Fruit fly (Drosophila melanogaster) whole organism, embryonic: Measurements from ENCODE around the gene CG6659.

Experiments used
- CG1024 ChIP-seq: fragments of 200-800 bp; sonication (Bioruptor generic); IDR thresholded peaks from 2 replicates; pipeline ENCODE4 v1.3.6; 2022; ENCODE audit warnings: missing biosample characterization, missing genetic modification characterization
- CG11398 ChIP-seq: fragments of 200-800 bp; sonication (Bioruptor generic); optimal IDR thresholded peaks from 2 replicates; lab custom pipeline; 2016; ENCODE audit warnings: missing biosample characterization, missing genetic modification characterization
- CG13123 ChIP-seq: fragments of 200-800 bp; sonication (Bioruptor generic); optimal IDR thresholded peaks from 2 replicates; lab custom pipeline; 2016; ENCODE audit warnings: missing biosample characterization, missing genetic modification characterization
- CG14050 ChIP-seq: fragments of 200-800 bp; sonication (Bioruptor generic); IDR thresholded peaks from 3 replicates; pipeline ENCODE4 v1.3.6; 2022; ENCODE audit warnings: missing biosample characterization, missing genetic modification characterization
- CG14965 ChIP-seq: fragments of 200-800 bp; sonication (Bioruptor generic); optimal IDR thresholded peaks from 2 replicates; lab custom pipeline; 2016; ENCODE audit warnings: missing biosample characterization, missing genetic modification characterization, borderline replicate concordance
- CG15479 ChIP-seq: fragments of 200-800 bp; sonication (Bioruptor generic); optimal IDR thresholded peaks from 3 replicates; lab custom pipeline; 2019; ENCODE audit warnings: missing biosample characterization, mild to moderate bottlenecking, missing genetic modification characterization, moderate library complexity
- CG17612 ChIP-seq: fragments of 200-800 bp; sonication (Bioruptor generic); IDR thresholded peaks from 2 replicates; pipeline ENCODE4 v1.3.6; 2022; ENCODE audit warnings: missing biosample characterization, missing genetic modification characterization
- CG17829 ChIP-seq: fragments of 200-800 bp; optimal IDR thresholded peaks from 2 replicates; lab custom pipeline; 2019; ENCODE audit warnings: missing biosample characterization, mild to moderate bottlenecking, missing genetic modification characterization, moderate library complexity
- CG30020 ChIP-seq: fragments of 200-800 bp; optimal IDR thresholded peaks from 2 replicates; lab custom pipeline; 2019; ENCODE audit warnings: missing biosample characterization, mild to moderate bottlenecking, missing genetic modification characterization, moderate library complexity
- CG30403 ChIP-seq: fragments of 200-800 bp; sonication (Bioruptor generic); optimal IDR thresholded peaks from 3 replicates; lab custom pipeline; 2016; ENCODE audit warnings: missing biosample characterization, missing genetic modification characterization
- CG3847 ChIP-seq: fragments of 200-800 bp; sonication (Bioruptor generic); IDR thresholded peaks from 2 replicates; pipeline ENCODE4 v1.3.6; 2022; ENCODE audit warnings: missing biosample characterization, missing genetic modification characterization
- CG4404 ChIP-seq: fragments of 200-800 bp; sonication (Bioruptor generic); IDR thresholded peaks from 2 replicates; pipeline ENCODE4 v1.3.6; 2022; ENCODE audit warnings: missing biosample characterization, missing genetic modification characterization
- CG6689 ChIP-seq: fragments of 200-800 bp; sonication (Bioruptor generic); IDR thresholded peaks from 2 replicates; pipeline ENCODE4 v1.3.6; 2022; ENCODE audit warnings: missing biosample characterization, missing genetic modification characterization
- CG7271 ChIP-seq: fragments of 200-800 bp; sonication (Bioruptor generic); optimal IDR thresholded peaks from 2 replicates; lab custom pipeline; 2018; ENCODE audit warnings: missing biosample characterization, mild to moderate bottlenecking, missing genetic modification characterization, moderate library complexity
- CG7357 ChIP-seq: fragments of 200-800 bp; sonication (Bioruptor generic); IDR thresholded peaks from 3 replicates; pipeline ENCODE4 v1.3.6; 2022; ENCODE audit warnings: missing biosample characterization, missing genetic modification characterization
- CG8478 ChIP-seq: fragments of >200 bp; optimal IDR thresholded peaks from 2 replicates; lab custom pipeline; 2018
- CG8944 ChIP-seq: fragments of 200-800 bp; sonication (Bioruptor generic); optimal IDR thresholded peaks from 3 replicates; lab custom pipeline; 2016; ENCODE audit warnings: missing biosample characterization, missing genetic modification characterization
- CG9215 ChIP-seq: fragments of 200-800 bp; sonication (Bioruptor generic); IDR thresholded peaks from 2 replicates; pipeline ENCODE4 v1.3.6; 2022; ENCODE audit warnings: missing biosample characterization, missing genetic modification characterization
- Dip2 ChIP-seq: fragments of 200-800 bp; sonication (Bioruptor generic); IDR thresholded peaks from 2 replicates; pipeline ENCODE4 v1.3.6; 2022; ENCODE audit warnings: missing biosample characterization, missing genetic modification characterization
- Dp ChIP-seq: fragments of 200-800 bp; sonication (Bioruptor generic); optimal IDR thresholded peaks from 2 replicates; lab custom pipeline; 2018; ENCODE audit warnings: missing biosample characterization, mild to moderate bottlenecking, missing genetic modification characterization, moderate library complexity
- Med ChIP-seq: fragments of 200-800 bp; sonication (Bioruptor generic); peaks from one replicate; lab custom pipeline; 2016; ENCODE audit warnings: missing biosample characterization, missing genetic modification characterization, mild to moderate bottlenecking, inconsistent platforms, moderate library complexity
- Mes4 ChIP-seq: fragments of 200-800 bp; sonication (Bioruptor generic); optimal IDR thresholded peaks from 2 replicates; lab custom pipeline; 2016; ENCODE audit warnings: missing biosample characterization, missing genetic modification characterization
- Nf-YB ChIP-seq: fragments of 200-800 bp; sonication (Bioruptor generic); optimal IDR thresholded peaks from 3 replicates; lab custom pipeline; 2019; ENCODE audit warnings: missing biosample characterization, mild to moderate bottlenecking, missing genetic modification characterization, moderate library complexity
- Sox102F ChIP-seq: fragments of 200-800 bp; sonication (Bioruptor generic); optimal IDR thresholded peaks from 2 replicates; lab custom pipeline; 2018; ENCODE audit warnings: missing biosample characterization, mild to moderate bottlenecking, missing genetic modification characterization, moderate library complexity
- Spps ChIP-seq: fragments of 200-800 bp; sonication (Bioruptor generic); optimal IDR thresholded peaks from 2 replicates; lab custom pipeline; 2018; ENCODE audit warnings: missing biosample characterization, mild to moderate bottlenecking, missing genetic modification characterization
- Sry-β ChIP-seq: fragments of 200-800 bp; sonication (Bioruptor generic); optimal IDR thresholded peaks from 2 replicates; lab custom pipeline; 2018; ENCODE audit warnings: missing biosample characterization, mild to moderate bottlenecking, missing genetic modification characterization, moderate library complexity
- Sry-δ ChIP-seq: fragments of 200-800 bp; sonication (Bioruptor generic); optimal IDR thresholded peaks from 2 replicates; lab custom pipeline; 2016; ENCODE audit warnings: missing biosample characterization, missing genetic modification characterization
- Ssrp ChIP-seq: fragments of 200-800 bp; sonication (Bioruptor generic); optimal IDR thresholded peaks from 2 replicates; lab custom pipeline; 2018; ENCODE audit warnings: missing biosample characterization, mild to moderate bottlenecking, missing genetic modification characterization, moderate library complexity
- Vsx1 ChIP-seq: fragments of 200-800 bp; sonication (Bioruptor generic); optimal IDR thresholded peaks from 2 replicates; lab custom pipeline; 2017; ENCODE audit warnings: missing biosample characterization, mild to moderate bottlenecking, missing genetic modification characterization, missing genetic modification reagents
- ab ChIP-seq: fragments of 200-800 bp; sonication (Bioruptor generic); optimal IDR thresholded peaks from 2 replicates; lab custom pipeline; 2016; ENCODE audit warnings: missing biosample characterization, missing genetic modification characterization
- br ChIP-seq: fragments of >200 bp; optimal IDR thresholded peaks from 2 replicates; lab custom pipeline; 2017
- bsh ChIP-seq, 2 experiments: fragments of 200-800 bp; sonication (Bioruptor generic); optimal IDR thresholded peaks; 2 replicates each; lab custom pipeline; 2017 to 2018; ENCODE audit warnings: mild to moderate bottlenecking in 2 of 2, missing biosample characterization in 2 of 2, missing genetic modification characterization in 2 of 2, moderate library complexity in 1 of 2
- btn ChIP-seq: fragments of 200-800 bp; sonication (Bioruptor generic); optimal IDR thresholded peaks from 2 replicates; lab custom pipeline; 2016; ENCODE audit warnings: missing biosample characterization, missing genetic modification characterization
- cato ChIP-seq: fragments of 200-800 bp; sonication (Bioruptor generic); optimal IDR thresholded peaks from 2 replicates; lab custom pipeline; 2016; ENCODE audit warnings: missing biosample characterization, missing genetic modification characterization, borderline replicate concordance
- cwo ChIP-seq: fragments of 200-800 bp; sonication (Bioruptor generic); optimal IDR thresholded peaks from 3 replicates; lab custom pipeline; 2017; ENCODE audit warnings: missing biosample characterization, missing genetic modification characterization, mild to moderate bottlenecking, moderate library complexity, missing genetic modification reagents
- dimm ChIP-seq: fragments of 200-800 bp; sonication (Bioruptor generic); IDR thresholded peaks from 2 replicates; pipeline ENCODE4 v1.3.6; 2022; ENCODE audit warnings: missing biosample characterization, missing genetic modification characterization
- ewg ChIP-seq: fragments of 200-800 bp; sonication (Bioruptor generic); optimal IDR thresholded peaks from 3 replicates; lab custom pipeline; 2017; ENCODE audit warnings: mild to moderate bottlenecking, missing biosample characterization, missing genetic modification reagents, missing genetic modification characterization
- gfzf ChIP-seq: fragments of 200-800 bp; sonication (Bioruptor generic); optimal IDR thresholded peaks from 2 replicates; lab custom pipeline; 2016; ENCODE audit warnings: missing biosample characterization, mild to moderate bottlenecking, missing genetic modification characterization, moderate library complexity
- gt ChIP-seq: fragments of 200-800 bp; sonication (Bioruptor generic); IDR thresholded peaks from 2 replicates; pipeline ENCODE4 v1.3.6; 2022; ENCODE audit warnings: missing biosample characterization, missing genetic modification characterization
- h ChIP-seq: fragments of >200 bp; optimal IDR thresholded peaks from 2 replicates; lab custom pipeline; 2017
- hkb ChIP-seq, 2 experiments: fragments of 200-800 bp in 1 of 2; fragments of >200 bp in 1 of 2; sonication (Bioruptor generic) in 1 of 2; IDR thresholded peaks in 1 of 2; optimal IDR thresholded peaks in 1 of 2; 2 replicates each; pipeline versions ENCODE4 v1.3.6 to Lab custom; 2017 to 2022; ENCODE audit warnings: missing biosample characterization in 1 of 2, missing genetic modification characterization in 1 of 2
- lmd ChIP-seq: fragments of 200-800 bp; sonication (Bioruptor generic); IDR thresholded peaks from 2 replicates; pipeline ENCODE4 v1.3.6; 2022; ENCODE audit warnings: missing biosample characterization, missing genetic modification characterization
- lov ChIP-seq, 2 experiments: fragments of 200-800 bp in 1 of 2; fragments of >200 bp in 1 of 2; sonication (Bioruptor generic) in 1 of 2; IDR thresholded peaks in 1 of 2; optimal IDR thresholded peaks in 1 of 2; 2 replicates in 1 of 2; 3 replicates in 1 of 2; pipeline versions ENCODE4 v1.3.6 to Lab custom; 2017 to 2022; ENCODE audit warnings: missing biosample characterization in 1 of 2, missing genetic modification characterization in 1 of 2
- mld ChIP-seq: fragments of 200-800 bp; sonication (Bioruptor generic); IDR thresholded peaks from 3 replicates; pipeline ENCODE4 v1.3.6; 2022; ENCODE audit warnings: missing biosample characterization, missing genetic modification characterization; ENCODE audit not compliant: partially characterized antibody
- otp ChIP-seq: fragments of 200-800 bp; sonication (Bioruptor generic); IDR thresholded peaks from 3 replicates; pipeline ENCODE4, ENCODE4 v1.3.6; 2022; ENCODE audit warnings: missing biosample characterization, missing genetic modification characterization
- pho ChIP-seq: fragments of 200-800 bp; sonication (Bioruptor generic); optimal IDR thresholded peaks from 2 replicates; lab custom pipeline; 2016; ENCODE audit warnings: missing biosample characterization, missing genetic modification characterization
- pzg ChIP-seq: fragments of 200-800 bp; sonication (Bioruptor generic); optimal IDR thresholded peaks from 3 replicates; lab custom pipeline; 2018; ENCODE audit warnings: missing biosample characterization, mild to moderate bottlenecking, missing genetic modification characterization, moderate library complexity
- scrt ChIP-seq: fragments of 200-800 bp; sonication (Bioruptor generic); optimal IDR thresholded peaks from 2 replicates; lab custom pipeline; 2018; ENCODE audit warnings: missing biosample characterization, mild to moderate bottlenecking, missing genetic modification characterization, moderate library complexity
- vnd ChIP-seq: fragments of 200-800 bp; sonication (Bioruptor generic); IDR thresholded peaks from 3 replicates; pipeline ENCODE4 v1.3.6; 2022; ENCODE audit warnings: missing biosample characterization, missing genetic modification characterization; ENCODE audit not compliant: partially characterized antibody
- zfh2 ChIP-seq: fragments of 200-800 bp; sonication (Bioruptor generic); optimal IDR thresholded peaks from 2 replicates; lab custom pipeline; 2016; ENCODE audit warnings: missing biosample characterization, missing genetic modification characterization

CG6659 gene

DNA sequence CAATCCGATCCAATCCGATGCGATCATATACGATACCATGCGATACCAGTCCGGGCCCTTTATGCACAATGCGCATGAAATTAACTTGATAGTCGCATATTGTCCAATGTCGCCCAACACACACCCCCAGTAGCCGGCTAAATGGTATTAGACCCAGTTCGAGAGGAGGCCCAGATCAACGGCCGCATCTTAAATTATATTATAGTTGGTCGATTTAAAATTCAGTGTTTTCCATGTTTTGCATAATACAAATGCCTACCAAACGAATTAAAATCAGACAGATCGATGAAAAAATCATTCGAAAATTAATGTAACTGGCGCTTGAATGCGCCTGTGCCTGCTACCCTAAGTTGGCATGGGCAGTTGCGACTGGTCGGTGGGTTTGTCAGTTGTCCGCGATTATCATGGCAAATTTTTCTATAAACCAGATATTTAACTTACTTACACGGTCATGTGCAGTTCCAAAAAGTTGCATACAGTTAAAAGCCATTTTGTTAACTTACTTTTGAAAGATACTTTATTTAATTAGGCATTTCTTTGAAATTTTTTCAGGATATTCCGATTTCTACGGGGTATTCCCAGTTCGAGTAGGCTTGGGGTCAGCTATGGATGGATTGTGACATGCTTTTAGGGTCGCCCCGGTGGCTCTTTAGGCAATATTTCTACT is 12.9 kb upstream of the CG6659 start (continued):
- TF ChIP-seq CG30403 (GFP tag; lab: Kevin White, UChicago) (peak; percentile 27), Vsx1 (GFP tag; lab: Kevin White, UChicago) (no peak), CG1024 (GFP tag; lab: Robert Waterston, UW) (no peak), br (lab: Kevin White, UChicago) (no peak), Nf-YB (no peak), bsh (GFP tag; optimal IDR thresholded peaks at IDR 0.05; lab: Kevin White, UChicago) (peak in 1 of 2 experiments; percentile 35), ewg (peak; percentile 19), CG4404 (GFP tag; lab: Robert Waterston, UW) (no peak), dimm (GFP tag; lab: Robert Waterston, UW) (no peak), CG17612 (GFP tag; lab: Robert Waterston, UW) (no peak), lov (optimal IDR thresholded peaks at IDR 0.05; lab: Kevin White, UChicago) (no peak), lov (GFP tag; IDR thresholded peaks at IDR 0.05; lab: Robert Waterston, UW) (no peak), zfh2 (GFP tag; lab: Kevin White, UChicago) (no peak), CG15479 (no peak), otp (GFP tag; lab: Robert Waterston, UW) (no peak), Med (GFP tag; lab: Kevin White, UChicago) (peak; percentile 32), Sry-δ (GFP tag; lab: Kevin White, UChicago) (no peak), gt (GFP tag; lab: Robert Waterston, UW) (no peak), pho (GFP tag; lab: Kevin White, UChicago) (no peak), CG11398 (GFP tag; lab: Kevin White, UChicago) (no peak), CG14965 (no peak), scrt (GFP tag; lab: Kevin White, UChicago) (no peak), ab (GFP tag; lab: Kevin White, UChicago) (no peak), Dp (GFP tag; lab: Kevin White, UChicago) (no peak), CG30020 (tag; lab: Kevin White, UChicago) (no peak), Spps (no peak), CG14050 (no peak), CG8478 (lab: Kevin White, UChicago) (no peak), cwo (GFP tag; lab: Kevin White, UChicago) (no peak), Mes4 (GFP tag; lab: Kevin White, UChicago) (no peak), CG7271 (tag; lab: Kevin White, UChicago) (no peak), mld (GFP tag; lab: Robert Waterston, UW) (no peak), vnd (GFP tag; lab: Robert Waterston, UW) (no peak), CG7357 (GFP tag; lab: Robert Waterston, UW) (no peak), CG9215 (GFP tag; lab: Robert Waterston, UW) (no peak), Dip2 (GFP tag; lab: Robert Waterston, UW) (no peak), CG17829 (tag; lab: Kevin White, UChicago) (peak; percentile 16), Ssrp (tag; lab: Kevin White, UChicago) (peak; percentile 40), gfzf (GFP tag; lab: Kevin White, UChicago) (no peak), CG3847 (GFP tag; lab: Robert Waterston, UW) (no peak), Sry-β (GFP tag; lab: Kevin White, UChicago) (no peak), hkb (optimal IDR thresholded peaks at IDR 0.05; lab: Kevin White, UChicago) (no peak), hkb (GFP tag; IDR thresholded peaks at IDR 0.05; lab: Robert Waterston, UW) (no peak), CG6689 (GFP tag; lab: Robert Waterston, UW) (peak; percentile 69), CG8944 (GFP tag; lab: Kevin White, UChicago) (no peak), CG13123 (GFP tag; lab: Kevin White, UChicago) (no peak), pzg (GFP tag; lab: Kevin White, UChicago) (no peak), Sox102F (GFP tag; lab: Kevin White, UChicago) (peak; percentile 31), btn (GFP tag; lab: Kevin White, UChicago) (no peak), h (lab: Kevin White, UChicago) (no peak), lmd (GFP tag; lab: Robert Waterston, UW) (peak; percentile 54), cato (GFP tag; lab: Kevin White, UChicago) (no peak)
